Fruit fly (Drosophila melanogaster) whole organism, larva: ENCODE results near the gene yellow-e3.
A peak's percentile ranks its signal among the peaks of the same experiment; 100 is the strongest.

ENCODE experiments used
- noc ChIP-seq: fragments of 200-800 bp; sonication (Bioruptor generic); optimal IDR thresholded peaks from 3 replicates; lab custom pipeline; 2019; ENCODE audit warnings: missing biosample characterization, mild to moderate bottlenecking, missing genetic modification characterization, moderate library complexity

yellow-e3 gene

dm6 chr3R:13381744-13382435 is 22.8 kb downstream of the yellow-e3 start, which contains the start of the genes mRpS21 and Droj2:
TSS of gene mRpS21 (minus strand) at chr3R:13381809.
TSS of gene Droj2 (plus strand) at chr3R:13382106.
- peak; percentile 32 for TF ChIP-seq noc (tag; lab: Kevin White, UChicago)

DNA sequence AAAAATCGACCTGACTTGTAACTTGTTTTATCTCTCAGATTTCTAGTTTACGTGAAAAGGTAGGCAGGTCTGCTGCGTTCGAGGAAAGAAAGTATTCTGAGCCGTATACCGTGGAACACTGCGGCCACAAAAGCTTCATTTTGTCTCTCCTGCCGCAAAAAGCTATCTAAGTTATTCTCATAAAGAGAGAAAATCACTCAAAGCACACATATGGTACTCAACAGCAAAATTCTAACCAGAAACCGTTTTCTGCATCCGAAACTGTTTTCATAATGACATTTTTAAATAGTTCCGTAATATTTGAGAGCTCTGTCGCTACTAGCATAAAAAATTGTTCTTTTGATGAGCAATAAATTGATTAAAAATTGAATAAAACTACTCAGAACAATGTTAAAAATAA is 25.0 kb downstream of the yellow-e3 start, which contains the start of the genes CG9813 and CG8870:
Gene CG9813, minus strand, starts transcription at position 101 of the 400 bp plus-strand sequence.
Gene CG8870, plus strand, starts transcription at position 168 of the 400 bp plus-strand sequence.
- no peak for TF ChIP-seq noc (tag; lab: Kevin White, UChicago)

dm6 chr3R:13374913-13375312 is 29.8 kb downstream of the yellow-e3 start:
- no peak for TF ChIP-seq noc (tag; lab: Kevin White, UChicago)

- TF ChIP-seq noc (tag; lab: Kevin White, UChicago): peak; percentile 88
These were observed 32.6 kb downstream of the yellow-e3 start, which contains the start of the genes Lip3 and CG34309 for dm6 chr3R:13371840-13372680. TSS of gene Lip3 (minus strand) at chr3R:13371904. TSS of gene CG34309 (plus strand) at chr3R:13372630.

DNA sequence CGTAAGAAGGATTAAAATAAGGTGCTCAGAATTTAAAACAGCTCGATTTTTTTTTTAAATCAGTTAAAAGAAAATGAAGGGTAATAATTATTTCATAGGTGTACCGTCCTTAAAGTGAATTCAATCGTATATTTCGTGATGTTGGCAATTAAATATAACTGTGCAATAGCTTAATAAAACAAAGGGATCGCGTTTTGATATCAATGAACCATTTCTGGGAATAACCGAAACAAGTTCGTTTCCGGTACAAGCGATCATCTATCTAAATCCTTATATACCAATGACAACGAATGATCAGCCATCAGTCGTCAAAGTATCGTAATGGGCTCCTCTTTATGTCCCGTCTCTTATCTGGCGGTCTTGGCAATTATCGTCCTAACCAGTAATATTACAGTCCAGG is 35.3 kb downstream of the yellow-e3 start, which contains the start of gene CheA87a:
Gene CheA87a, plus strand, starts transcription at position 301 of the 400 bp plus-strand sequence.
- no peak for TF ChIP-seq noc (tag; lab: Kevin White, UChicago)

dm6 chr3R:13366561-13367518 is 37.8 kb downstream of the yellow-e3 start, which contains the start of gene Elp6:
TSS of gene Elp6 (minus strand) at chr3R:13366910.
- peak; percentile 46 for TF ChIP-seq noc (tag; lab: Kevin White, UChicago)

DNA sequence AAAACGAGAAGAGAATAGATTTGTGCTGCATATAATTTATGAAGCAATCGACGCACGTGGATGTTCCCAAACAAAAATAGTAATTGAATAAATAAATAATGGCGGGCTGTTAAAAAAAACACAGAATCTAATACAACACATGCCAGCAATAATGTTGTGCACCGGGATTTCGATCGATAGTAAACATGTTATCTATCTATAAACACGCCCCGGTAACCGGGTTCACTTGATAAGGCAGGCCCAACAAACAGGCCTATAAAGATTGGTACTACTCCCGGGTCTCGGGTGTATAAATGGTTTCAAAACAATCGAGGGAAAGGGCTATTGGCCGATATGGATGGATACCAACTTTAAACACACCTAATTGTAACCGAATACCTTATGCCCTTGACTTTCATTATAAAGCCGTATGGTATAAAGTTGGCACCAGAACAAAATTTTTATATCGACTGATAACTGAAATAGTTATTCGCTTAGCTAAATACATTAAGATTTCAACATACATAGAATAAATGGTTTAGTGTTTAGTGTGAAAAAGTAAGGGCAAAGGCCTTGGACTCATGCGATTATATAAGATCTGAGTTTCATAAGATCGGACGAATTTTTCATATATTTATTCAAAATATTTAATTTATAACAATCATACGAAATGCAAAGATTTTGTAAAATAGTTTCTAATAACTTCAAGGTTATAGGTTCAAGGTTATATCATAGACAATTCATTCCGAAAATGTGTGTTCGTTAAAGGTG is 38.8 kb downstream of the yellow-e3 start:
- no peak for TF ChIP-seq noc (tag; lab: Kevin White, UChicago)

DNA sequence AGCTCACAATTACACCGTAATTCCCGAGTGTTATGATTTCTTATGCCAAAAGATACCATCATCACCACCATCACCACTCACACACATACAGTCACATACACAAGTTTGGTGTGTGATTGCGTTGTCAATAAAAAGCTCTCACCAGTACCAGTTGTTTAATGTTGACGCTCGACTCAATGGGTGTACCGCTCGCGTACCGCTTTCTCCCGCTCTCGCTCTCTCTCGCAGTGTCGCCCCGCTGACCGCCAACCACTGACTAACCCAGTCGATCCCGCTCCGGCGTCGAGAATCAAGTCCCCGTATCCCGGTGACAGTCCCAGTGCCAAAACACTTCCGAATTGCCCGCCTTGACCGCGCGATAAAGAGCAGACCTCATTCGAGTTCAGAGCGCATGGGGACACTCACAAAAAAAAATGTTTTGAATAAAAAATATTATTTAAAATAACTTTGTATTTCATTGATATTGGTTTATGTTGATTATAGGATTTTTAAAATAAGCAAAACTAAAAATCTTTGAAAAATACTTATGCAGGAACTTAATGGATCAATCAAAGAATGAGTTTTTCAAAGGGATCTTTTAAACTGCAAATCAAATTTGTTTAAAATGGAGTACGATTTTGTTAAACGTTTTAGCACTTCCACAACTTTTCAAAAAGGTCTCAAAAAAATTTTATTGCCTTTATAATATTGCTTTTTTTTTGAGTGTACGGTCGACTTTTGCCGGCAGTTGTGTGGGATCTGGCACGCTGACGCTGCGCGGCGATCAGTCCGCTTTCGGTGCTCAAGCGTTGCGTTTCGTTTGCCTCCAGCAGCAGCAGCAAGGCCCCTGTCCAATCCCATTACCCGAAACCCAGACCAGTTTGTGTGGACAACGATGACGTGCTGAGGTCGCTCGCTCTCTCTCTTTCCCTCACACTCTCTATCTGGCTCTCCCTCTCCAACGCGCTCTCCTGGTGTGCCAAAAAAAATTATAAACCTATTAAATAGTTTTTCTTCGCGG is 40.2 kb downstream of the yellow-e3 start, which contains the start of gene Dic1:
Gene Dic1, plus strand, starts transcription at position 764 of the 1,000 bp plus-strand sequence.
- peak; percentile 99 for TF ChIP-seq noc (tag; lab: Kevin White, UChicago)

dm6 chr3R:13363347-13363994 is 41.2 kb downstream of the yellow-e3 start:
- peak; percentile 24 for TF ChIP-seq noc (tag; lab: Kevin White, UChicago)

dm6 chr3R:13360108-13360507 is 44.6 kb downstream of the yellow-e3 start:
- no peak for TF ChIP-seq noc (tag; lab: Kevin White, UChicago)

DNA sequence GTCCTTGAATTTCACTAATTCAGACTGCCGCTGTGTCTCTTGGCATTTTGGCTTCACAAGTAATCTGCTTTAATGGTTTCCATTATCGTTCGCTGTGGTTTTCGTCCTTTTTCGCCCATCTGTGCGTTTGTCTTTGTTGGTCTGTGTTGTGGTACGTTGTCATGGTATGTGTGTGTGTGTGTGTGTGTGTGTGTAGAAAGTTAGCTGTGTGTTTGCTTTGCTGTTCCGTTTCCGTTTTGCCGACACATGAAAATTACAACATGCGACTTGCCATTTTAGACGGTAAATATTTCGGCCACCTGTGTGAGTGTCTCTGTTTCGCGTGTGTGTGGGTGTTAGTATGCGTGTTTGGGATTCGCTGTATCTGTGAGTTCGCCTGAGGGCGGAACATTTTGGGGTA is 47.7 kb downstream of the yellow-e3 start:
- no peak for TF ChIP-seq noc (tag; lab: Kevin White, UChicago)
